Fruit fly (Drosophila melanogaster): Measurements from ENCODE around the gene CG13996.

Gene CG13996

dm6 chr2L:5980862-5981432 is 39.7 kb upstream of the CG13996 start, which contains the start of gene chic:
Gene chic, minus strand, starts transcription at chr2L:5981018.
- TF ChIP-seq CG7045 (GFP tag; optimal IDR thresholded peaks at IDR 0.05) (peak; percentile 35), Hr96 (GFP tag; optimal IDR thresholded peaks at IDR 0.05) (peak; percentile 68), CG5204 (GFP tag; optimal IDR thresholded peaks at IDR 0.05) (peak; percentile 70), tj (GFP tag; optimal IDR thresholded peaks at IDR 0.05) (no peak), kay (GFP tag; ENCODE audit: borderline replicate concordance) (no peak), toe (GFP tag; optimal IDR thresholded peaks at IDR 0.05) (peak; percentile 76), cnc (optimal IDR thresholded peaks at IDR 0.05) (no peak), Mnt (GFP tag; optimal IDR thresholded peaks at IDR 0.05) (peak; percentile 69), ovo (GFP tag; optimal IDR thresholded peaks at IDR 0.05) (no peak), CG1620 (GFP tag; optimal IDR thresholded peaks at IDR 0.05) (peak; percentile 72), cic (GFP tag; optimal IDR thresholded peaks at IDR 0.05) (no peak), CG14711 (tag; optimal IDR thresholded peaks at IDR 0.05) (no peak), bab1 (GFP tag; optimal IDR thresholded peaks at IDR 0.05) (peak; percentile 68), CG7101 (tag; optimal IDR thresholded peaks at IDR 0.05) (no peak), CG12768 (GFP tag; optimal IDR thresholded peaks at IDR 0.05) (peak; percentile 3), pad (GFP tag; optimal IDR thresholded peaks at IDR 0.05) (no peak), Clk (GFP tag; optimal IDR thresholded peaks at IDR 0.05) (no peak), CG33017 (tag; optimal IDR thresholded peaks at IDR 0.05) (no peak), CG11617 (GFP tag; optimal IDR thresholded peaks at IDR 0.05) (no peak), Crg-1 (GFP tag; optimal IDR thresholded peaks at IDR 0.05) (no peak)

DNA sequence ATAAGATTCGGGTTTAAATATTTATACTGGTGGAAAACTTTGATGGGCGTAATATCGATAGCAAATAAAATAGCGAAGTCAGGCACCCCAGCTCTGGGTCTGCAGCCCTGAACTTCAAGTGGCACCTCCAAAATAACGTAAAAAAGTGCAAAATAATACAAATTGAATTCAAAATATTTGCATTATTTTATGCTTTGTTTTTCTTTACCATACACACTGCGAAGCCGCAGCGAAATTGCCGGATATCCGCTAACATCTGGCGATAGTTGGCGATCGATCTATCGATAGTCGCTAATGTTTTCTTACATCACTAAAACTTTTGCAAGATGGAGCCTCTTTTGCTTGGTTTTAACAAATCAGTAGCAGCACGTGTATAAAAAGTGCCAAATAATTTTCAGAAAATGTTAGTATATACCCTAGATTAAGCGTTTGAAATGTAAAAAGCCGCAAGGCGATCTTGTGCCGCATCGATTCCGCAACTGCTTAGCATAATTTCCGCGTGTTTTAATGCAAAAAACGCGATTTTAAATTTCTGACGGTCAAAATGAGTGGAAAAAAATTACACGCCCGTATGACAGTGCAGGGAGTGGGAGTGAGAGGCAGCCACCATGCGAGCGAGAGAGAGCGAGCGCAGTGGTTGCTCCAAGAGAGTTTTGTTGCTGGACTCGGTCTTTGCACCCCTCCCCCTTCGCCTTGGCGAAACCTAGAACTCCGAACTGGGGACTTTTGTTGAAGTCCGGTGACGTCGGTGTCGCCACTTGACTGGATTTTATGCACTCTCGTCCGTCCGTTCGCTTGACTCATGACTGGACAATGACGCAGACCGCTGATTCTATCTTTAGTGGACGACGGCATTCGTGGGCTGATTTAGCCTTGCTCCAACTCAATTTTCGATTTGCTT is 39.0 kb upstream of the CG13996 start, which contains the start of gene eIF4A:
Gene eIF4A, plus strand, starts transcription at position 332 of the 901 bp plus-strand sequence.
- TF ChIP-seq CG11617 (GFP tag; optimal IDR thresholded peaks at IDR 0.05) (no peak), bab1 (GFP tag; optimal IDR thresholded peaks at IDR 0.05) (peak; percentile 27), Crg-1 (GFP tag; optimal IDR thresholded peaks at IDR 0.05) (no peak), CG14711 (tag; optimal IDR thresholded peaks at IDR 0.05) (no peak), Hr96 (GFP tag; optimal IDR thresholded peaks at IDR 0.05) (peak; percentile 20), CG1620 (GFP tag; optimal IDR thresholded peaks at IDR 0.05) (no peak), CG7101 (tag; optimal IDR thresholded peaks at IDR 0.05) (peak; percentile 34), ovo (GFP tag; optimal IDR thresholded peaks at IDR 0.05) (peak; percentile 18), cic (GFP tag; optimal IDR thresholded peaks at IDR 0.05) (no peak), kay (GFP tag; ENCODE audit: borderline replicate concordance) (peak; percentile 43), pad (GFP tag; optimal IDR thresholded peaks at IDR 0.05) (no peak), Clk (GFP tag; optimal IDR thresholded peaks at IDR 0.05) (no peak), Mnt (GFP tag; optimal IDR thresholded peaks at IDR 0.05) (peak; percentile 97), toe (GFP tag; optimal IDR thresholded peaks at IDR 0.05) (no peak), CG33017 (tag; optimal IDR thresholded peaks at IDR 0.05) (peak; percentile 2), cnc (optimal IDR thresholded peaks at IDR 0.05) (no peak), CG12768 (GFP tag; optimal IDR thresholded peaks at IDR 0.05) (peak; percentile 95), CG7045 (GFP tag; optimal IDR thresholded peaks at IDR 0.05) (no peak), tj (GFP tag; optimal IDR thresholded peaks at IDR 0.05) (no peak), CG5204 (GFP tag; optimal IDR thresholded peaks at IDR 0.05) (no peak)

dm6 chr2L:5982334-5982987 is 38.2 kb upstream of the CG13996 start:
- TF ChIP-seq Hr96 (GFP tag; optimal IDR thresholded peaks at IDR 0.05), result peak; percentile 82
- TF ChIP-seq CG1620 (GFP tag; optimal IDR thresholded peaks at IDR 0.05), result peak; percentile 87
- TF ChIP-seq cic (GFP tag; optimal IDR thresholded peaks at IDR 0.05), result peak; percentile 80
- peak; percentile 9 for TF ChIP-seq tj (GFP tag; optimal IDR thresholded peaks at IDR 0.05)
- TF ChIP-seq bab1 (GFP tag; optimal IDR thresholded peaks at IDR 0.05), result peak; percentile 40
- TF ChIP-seq Clk (GFP tag; optimal IDR thresholded peaks at IDR 0.05), result peak; percentile 64
- peak; percentile 60 for TF ChIP-seq CG5204 (GFP tag; optimal IDR thresholded peaks at IDR 0.05)
- TF ChIP-seq CG14711 (tag; optimal IDR thresholded peaks at IDR 0.05), result peak; percentile 38
- peak; percentile 57 for TF ChIP-seq CG7101 (tag; optimal IDR thresholded peaks at IDR 0.05)
- TF ChIP-seq CG33017 (tag; optimal IDR thresholded peaks at IDR 0.05), result no peak
- peak; percentile 93 for TF ChIP-seq pad (GFP tag; optimal IDR thresholded peaks at IDR 0.05)
- TF ChIP-seq Mnt (GFP tag; optimal IDR thresholded peaks at IDR 0.05), result peak; percentile 52
- TF ChIP-seq Crg-1 (GFP tag; optimal IDR thresholded peaks at IDR 0.05), result peak; percentile 76
- peak; percentile 40 for TF ChIP-seq CG7045 (GFP tag; optimal IDR thresholded peaks at IDR 0.05)
- TF ChIP-seq ovo (GFP tag; optimal IDR thresholded peaks at IDR 0.05), result peak; percentile 85
- TF ChIP-seq toe (GFP tag; optimal IDR thresholded peaks at IDR 0.05), result peak; percentile 36
- TF ChIP-seq cnc (optimal IDR thresholded peaks at IDR 0.05), result no peak
- TF ChIP-seq kay (GFP tag; ENCODE audit: borderline replicate concordance), result no peak
- peak; percentile 46 for TF ChIP-seq CG11617 (GFP tag; optimal IDR thresholded peaks at IDR 0.05)
- no peak for TF ChIP-seq CG12768 (GFP tag; optimal IDR thresholded peaks at IDR 0.05)

DNA sequence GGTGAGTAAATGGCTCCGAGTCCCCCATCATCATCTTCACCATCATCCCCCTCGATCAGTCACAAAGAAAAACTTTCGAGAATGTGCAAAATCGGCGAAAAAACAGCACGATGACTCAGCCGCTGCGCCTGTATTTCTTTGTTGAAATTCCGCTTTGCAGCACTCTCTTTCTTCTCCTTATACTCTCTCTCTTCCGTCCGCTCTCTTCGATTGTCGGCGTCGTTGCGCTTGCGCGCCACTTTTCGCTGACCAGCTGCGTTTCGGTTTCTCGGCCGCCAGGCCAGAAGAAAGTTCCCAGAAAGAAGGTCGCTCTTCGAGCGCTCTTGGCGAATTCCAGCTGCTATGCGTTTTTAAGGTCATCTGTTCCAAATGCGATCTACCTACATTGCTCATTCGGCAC is 37.4 kb upstream of the CG13996 start:
- TF ChIP-seq Crg-1 (GFP tag; optimal IDR thresholded peaks at IDR 0.05), result no peak
- TF ChIP-seq tj (GFP tag; optimal IDR thresholded peaks at IDR 0.05), result peak; percentile 87

DNA sequence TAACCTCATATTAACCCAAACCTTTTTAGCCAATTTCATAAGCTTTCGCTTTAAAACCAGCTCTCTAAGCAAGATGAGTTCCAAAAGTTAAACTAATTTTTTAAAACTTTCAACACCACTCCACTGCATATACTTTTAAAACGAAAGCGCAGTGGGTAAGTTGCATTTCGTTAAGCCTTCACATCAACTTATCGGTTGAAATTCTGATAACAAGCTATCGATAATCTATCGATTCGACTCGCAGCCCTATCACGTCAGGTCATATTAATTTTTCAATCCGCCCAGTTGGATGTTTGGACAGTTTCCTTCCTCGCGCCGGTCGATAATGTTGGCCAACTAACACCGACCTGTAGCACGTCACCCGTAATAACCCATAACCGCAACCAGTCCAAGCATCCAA is 34.5 kb upstream of the CG13996 start, which contains the start of gene ifc:
Gene ifc, plus strand, starts transcription at position 255 of the 400 bp plus-strand sequence.
- TF ChIP-seq cic (GFP tag; optimal IDR thresholded peaks at IDR 0.05) (peak; percentile 17), cnc (optimal IDR thresholded peaks at IDR 0.05) (no peak), Hr96 (GFP tag; optimal IDR thresholded peaks at IDR 0.05) (peak; percentile 36), Clk (GFP tag; optimal IDR thresholded peaks at IDR 0.05) (peak; percentile 35), CG1620 (GFP tag; optimal IDR thresholded peaks at IDR 0.05) (peak; percentile 57), bab1 (GFP tag; optimal IDR thresholded peaks at IDR 0.05) (peak; percentile 61), CG11617 (GFP tag; optimal IDR thresholded peaks at IDR 0.05) (peak; percentile 26), kay (GFP tag; ENCODE audit: borderline replicate concordance) (no peak), pad (GFP tag; optimal IDR thresholded peaks at IDR 0.05) (no peak), CG5204 (GFP tag; optimal IDR thresholded peaks at IDR 0.05) (no peak), ovo (GFP tag; optimal IDR thresholded peaks at IDR 0.05) (no peak), tj (GFP tag; optimal IDR thresholded peaks at IDR 0.05) (peak; percentile 20), CG12768 (GFP tag; optimal IDR thresholded peaks at IDR 0.05) (peak; percentile 3), CG7101 (tag; optimal IDR thresholded peaks at IDR 0.05) (peak; percentile 50), Mnt (GFP tag; optimal IDR thresholded peaks at IDR 0.05) (peak; percentile 45), toe (GFP tag; optimal IDR thresholded peaks at IDR 0.05) (no peak), CG7045 (GFP tag; optimal IDR thresholded peaks at IDR 0.05) (no peak), CG14711 (tag; optimal IDR thresholded peaks at IDR 0.05) (peak; percentile 24)
